Worm (Caenorhabditis elegans): ENCODE results near the gene sre-50.

Gene sre-50

ce11 chrII:12332624-12333023 is 29.3 kb downstream of the sre-50 start, which contains the start of gene sre-54:
sre-54 (plus strand) TSS chrII:12332924.
- TF ChIP-seq tbx-2 (tag; optimal IDR thresholded peaks at IDR 0.05) = no peak

ce11 chrII:12335430-12335829 is 32.1 kb downstream of the sre-50 start, which contains the start of gene sre-52:
sre-52 (plus strand) TSS chrII:12335730.
- TF ChIP-seq nhr-76 (tag; optimal IDR thresholded peaks at IDR 0.05) (no peak), egl-5 (tag; optimal IDR thresholded peaks at IDR 0.05) (no peak), fos-1 (tag; optimal IDR thresholded peaks at IDR 0.05) (no peak), nhr-67 (tag; optimal IDR thresholded peaks at IDR 0.05) (no peak), ZK546.5 (tag; optimal IDR thresholded peaks at IDR 0.05) (no peak), hmg-11 (tag; optimal IDR thresholded peaks at IDR 0.05) (no peak), R02D3.7 (tag; optimal IDR thresholded peaks at IDR 0.05) (no peak), nhr-11 (tag; optimal IDR thresholded peaks at IDR 0.05) (no peak), ceh-82 (tag; optimal IDR thresholded peaks at IDR 0.05) (no peak), zag-1 (tag; optimal IDR thresholded peaks at IDR 0.05) (no peak), elt-3 (tag; optimal IDR thresholded peaks at IDR 0.05) (no peak), egl-27 (tag; optimal IDR thresholded peaks at IDR 0.05) (no peak), nhr-77 (tag; optimal IDR thresholded peaks at IDR 0.05) (no peak), lin-39 (tag; optimal IDR thresholded peaks at IDR 0.05) (no peak), nhr-43 (tag; optimal IDR thresholded peaks at IDR 0.05; ENCODE audit: poor library complexity, severe bottlenecking) (no peak), lin-15B (tag; optimal IDR thresholded peaks at IDR 0.05) (no peak), fkh-10 (GFP tag; optimal IDR thresholded peaks at IDR 0.05) (no peak), ama-1 (optimal IDR thresholded peaks at IDR 0.05) (no peak), eor-1 (tag; optimal IDR thresholded peaks at IDR 0.05) (no peak)

- peak; percentile 91 for TF ChIP-seq ceh-28 (tag; optimal IDR thresholded peaks at IDR 0.05)
- TF ChIP-seq nhr-25 (tag; optimal IDR thresholded peaks at IDR 0.05) = peak; percentile 63
- no peak for TF ChIP-seq aly-2 (tag; optimal IDR thresholded peaks at IDR 0.05)
- no peak for TF ChIP-seq ceh-16 (tag; optimal IDR thresholded peaks at IDR 0.05)
- peak; percentile 58 for TF ChIP-seq lin-15B (tag; optimal IDR thresholded peaks at IDR 0.05)
- TF ChIP-seq egl-27 (tag; optimal IDR thresholded peaks at IDR 0.05) = no peak
- TF ChIP-seq jun-1 (tag; optimal IDR thresholded peaks at IDR 0.05) = no peak
- TF ChIP-seq mdl-1 (tag; optimal IDR thresholded peaks at IDR 0.05) = peak; percentile 27
- TF ChIP-seq snpc-4 (tag; optimal IDR thresholded peaks at IDR 0.05) = peak; percentile 51
- peak; percentile 0 for TF ChIP-seq fkh-10 (GFP tag; optimal IDR thresholded peaks at IDR 0.05)
- peak; percentile 83 for TF ChIP-seq pha-4 (tag; optimal IDR thresholded peaks at IDR 0.05)
- peak; percentile 80 for TF ChIP-seq egl-5 (tag; optimal IDR thresholded peaks at IDR 0.05)
- peak; percentile 34 for TF ChIP-seq R02D3.7 (tag; optimal IDR thresholded peaks at IDR 0.05)
- TF ChIP-seq nhr-67 (tag; optimal IDR thresholded peaks at IDR 0.05) = no peak
- peak; percentile 68 for TF ChIP-seq lin-39 (tag; optimal IDR thresholded peaks at IDR 0.05)
- no peak for TF ChIP-seq nhr-76 (tag; optimal IDR thresholded peaks at IDR 0.05)
- TF ChIP-seq elt-2 (tag; optimal IDR thresholded peaks at IDR 0.05) = peak; percentile 43
- TF ChIP-seq elt-1 (tag; optimal IDR thresholded peaks at IDR 0.05) = no peak
- TF ChIP-seq hmg-11 (tag; optimal IDR thresholded peaks at IDR 0.05) = peak; percentile 92
- peak; percentile 62 for TF ChIP-seq nhr-23 (tag; optimal IDR thresholded peaks at IDR 0.05)
- peak; percentile 67 for TF ChIP-seq skn-1 (tag; optimal IDR thresholded peaks at IDR 0.05)
- no peak for TF ChIP-seq nhr-11 (tag; optimal IDR thresholded peaks at IDR 0.05)
- peak; percentile 100 for TF ChIP-seq nfya-1 (tag; optimal IDR thresholded peaks at IDR 0.05; ENCODE audit: insufficient read depth)
- no peak for TF ChIP-seq ceh-82 (tag; optimal IDR thresholded peaks at IDR 0.05)
- TF ChIP-seq pqm-1 (tag; optimal IDR thresholded peaks at IDR 0.05) = peak; percentile 29
- no peak for TF ChIP-seq nhr-43 (tag; optimal IDR thresholded peaks at IDR 0.05; ENCODE audit: poor library complexity, severe bottlenecking)
These were observed 35.8 kb downstream of the sre-50 start for ce11 chrII:12339152-12339551.

ce11 chrII:12339644-12340043 is 36.3 kb downstream of the sre-50 start, which contains the start of gene sop-2:
sop-2 (plus strand) TSS chrII:12339944.
- TF ChIP-seq ZK546.5 (tag; optimal IDR thresholded peaks at IDR 0.05) = no peak
- no peak for TF ChIP-seq lin-39 (tag; optimal IDR thresholded peaks at IDR 0.05)
- no peak for TF ChIP-seq ceh-9 (tag; optimal IDR thresholded peaks at IDR 0.05)
- TF ChIP-seq nhr-43 (tag; optimal IDR thresholded peaks at IDR 0.05; ENCODE audit: poor library complexity, severe bottlenecking) = no peak
- TF ChIP-seq unc-62 (GFP tag; optimal IDR thresholded peaks at IDR 0.05) = no peak
- no peak for TF ChIP-seq ceh-82 (tag; optimal IDR thresholded peaks at IDR 0.05)
- no peak for TF ChIP-seq tbx-2 (tag; optimal IDR thresholded peaks at IDR 0.05)
- TF ChIP-seq R02D3.7 (tag; optimal IDR thresholded peaks at IDR 0.05) = no peak
- TF ChIP-seq ztf-11 (tag; optimal IDR thresholded peaks at IDR 0.05) = no peak
- no peak for TF ChIP-seq zag-1 (tag; optimal IDR thresholded peaks at IDR 0.05)
- TF ChIP-seq nfya-1 (tag; optimal IDR thresholded peaks at IDR 0.05; ENCODE audit: insufficient read depth) = no peak
- TF ChIP-seq fkh-2 (tag; optimal IDR thresholded peaks at IDR 0.05) = no peak
- TF ChIP-seq nhr-25 (tag; optimal IDR thresholded peaks at IDR 0.05) = no peak
- no peak for TF ChIP-seq hmg-11 (tag; optimal IDR thresholded peaks at IDR 0.05)
- TF ChIP-seq skn-1 (tag; optimal IDR thresholded peaks at IDR 0.05) = no peak

All from whole organism, L3 larva.